Worm (Caenorhabditis elegans): ENCODE results near the gene srt-55.

DNA sequence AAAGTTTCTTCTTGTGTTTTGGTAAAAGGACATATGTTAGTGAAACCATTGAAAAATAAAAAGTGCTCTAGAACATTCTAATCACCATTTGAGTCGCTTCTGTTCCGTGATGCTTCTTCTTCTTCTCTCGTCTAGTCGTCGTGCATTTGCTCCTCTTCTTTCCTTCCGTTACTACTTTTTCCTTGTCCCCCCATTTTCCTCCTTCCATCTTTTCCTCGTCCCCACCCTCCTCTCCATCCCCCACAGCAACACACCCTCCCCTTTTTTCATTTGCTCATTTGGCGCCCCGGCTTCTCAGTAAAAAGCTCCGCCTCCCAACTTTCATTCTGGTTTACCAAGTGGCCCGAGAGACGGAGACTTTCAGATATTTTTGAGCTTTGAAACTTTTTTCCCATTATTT is 45.4 kb upstream of the srt-55 start:
- no peak for TF ChIP-seq nhr-77 (tag; optimal IDR thresholded peaks at IDR 0.05)
- TF ChIP-seq zag-1 (tag; optimal IDR thresholded peaks at IDR 0.05): no peak

Data from whole organism, L1 larva.